Fruit fly (Drosophila melanogaster) whole organism, prepupa: ENCODE data around the gene Vha36-3.

Experiments used
- Blimp-1 ChIP-seq: fragments of 200-800 bp; sonication (Bioruptor generic); optimal IDR thresholded peaks from 3 replicates; lab custom pipeline; 2017; ENCODE audit warnings: missing biosample characterization, missing genetic modification characterization, mild to moderate bottlenecking, moderate library complexity, missing genetic modification reagents
- CG11902 ChIP-seq: fragments of 200-800 bp; sonication (Bioruptor generic); optimal IDR thresholded peaks from 3 replicates; lab custom pipeline; 2016; ENCODE audit warnings: missing biosample characterization, missing genetic modification characterization
- CG15336 ChIP-seq: fragments of 200-800 bp; sonication (Bioruptor generic); IDR thresholded peaks from 2 replicates; pipeline ENCODE4 v1.3.6; 2022; ENCODE audit warnings: missing biosample characterization, missing genetic modification characterization
- CG16779 ChIP-seq: fragments of 200-800 bp; sonication (Bioruptor generic); optimal IDR thresholded peaks from 3 replicates; lab custom pipeline; 2017; ENCODE audit warnings: missing biosample characterization, mild to moderate bottlenecking, missing genetic modification characterization
- CG3032 ChIP-seq: fragments of 200-800 bp; optimal IDR thresholded peaks from 2 replicates; lab custom pipeline; 2019; ENCODE audit warnings: missing biosample characterization, mild to moderate bottlenecking, missing genetic modification characterization, moderate library complexity
- CG31627 ChIP-seq: fragments of 200-800 bp; sonication (Bioruptor generic); optimal IDR thresholded peaks from 3 replicates; lab custom pipeline; 2016; ENCODE audit warnings: missing biosample characterization, missing genetic modification characterization
- CG32006 ChIP-seq: fragments of 200-800 bp; sonication (Bioruptor generic); optimal IDR thresholded peaks from 3 replicates; lab custom pipeline; 2017; ENCODE audit warnings: missing biosample characterization, mild to moderate bottlenecking, missing genetic modification characterization
- CG34406 ChIP-seq: fragments of 200-800 bp; sonication (Bioruptor generic); optimal IDR thresholded peaks from 3 replicates; lab custom pipeline; 2016; ENCODE audit warnings: missing biosample characterization, missing genetic modification characterization
- CG3919 ChIP-seq: fragments of 200-800 bp; sonication (Bioruptor generic); optimal IDR thresholded peaks from 3 replicates; lab custom pipeline; 2016; ENCODE audit warnings: missing biosample characterization, missing genetic modification characterization
- CG4318 ChIP-seq: fragments of 200-800 bp; sonication (Bioruptor generic); optimal IDR thresholded peaks from 3 replicates; lab custom pipeline; 2017; ENCODE audit warnings: missing biosample characterization, mild to moderate bottlenecking, missing genetic modification characterization
- CG6163 ChIP-seq: fragments of 200-800 bp; sonication (Bioruptor generic); IDR thresholded peaks from 3 replicates; pipeline ENCODE4 v1.3.6; 2022; ENCODE audit warnings: missing biosample characterization, missing genetic modification characterization
- CG6276 ChIP-seq: fragments of 200-800 bp; sonication (Bioruptor generic); optimal IDR thresholded peaks from 2 replicates; lab custom pipeline; 2017; ENCODE audit warnings: missing biosample characterization, mild to moderate bottlenecking, missing genetic modification characterization
- CG6792 ChIP-seq: fragments of 200-800 bp; sonication (Bioruptor generic); optimal IDR thresholded peaks from 3 replicates; lab custom pipeline; 2016; ENCODE audit warnings: missing biosample characterization, missing genetic modification characterization
- CG6808 ChIP-seq: fragments of 200-800 bp; sonication (Bioruptor generic); optimal IDR thresholded peaks from 3 replicates; lab custom pipeline; 2017; ENCODE audit warnings: missing biosample characterization, missing genetic modification characterization, mild to moderate bottlenecking, moderate library complexity, missing genetic modification reagents
- CG6854 ChIP-seq: fragments of 200-800 bp; sonication (Bioruptor generic); optimal IDR thresholded peaks from 2 replicates; lab custom pipeline; 2017; ENCODE audit warnings: missing biosample characterization, mild to moderate bottlenecking, missing genetic modification characterization
- CG7368 ChIP-seq: fragments of 200-800 bp; sonication (Bioruptor generic); optimal IDR thresholded peaks from 3 replicates; lab custom pipeline; 2016; ENCODE audit warnings: missing biosample characterization, missing genetic modification characterization
- CG8119 ChIP-seq: fragments of 200-800 bp; sonication (Bioruptor generic); IDR thresholded peaks from 3 replicates; pipeline ENCODE4 v1.3.6; 2022; ENCODE audit warnings: missing biosample characterization, missing genetic modification characterization
- CG9139 ChIP-seq: fragments of 200-800 bp; sonication (Bioruptor generic); optimal IDR thresholded peaks from 3 replicates; lab custom pipeline; 2017; ENCODE audit warnings: missing biosample characterization, mild to moderate bottlenecking, missing genetic modification characterization
- Eip75B ChIP-seq: fragments of 200-800 bp; sonication (Bioruptor generic); optimal IDR thresholded peaks from 3 replicates; lab custom pipeline; 2016; ENCODE audit warnings: missing biosample characterization, missing genetic modification characterization
- Eip78C ChIP-seq: fragments of 200-800 bp; sonication (Bioruptor generic); peaks from one replicate; lab custom pipeline; 2016; ENCODE audit warnings: missing biosample characterization, missing genetic modification characterization
- Eip93F ChIP-seq: fragments of 200-800 bp; sonication (Bioruptor generic); optimal IDR thresholded peaks from 2 replicates; lab custom pipeline; 2016; ENCODE audit warnings: missing biosample characterization, mild to moderate bottlenecking, missing genetic modification characterization
- Ets96B ChIP-seq: fragments of 200-800 bp; optimal IDR thresholded peaks from 2 replicates; lab custom pipeline; 2019; ENCODE audit warnings: missing biosample characterization, mild to moderate bottlenecking, missing genetic modification characterization, moderate library complexity
- Gug ChIP-seq: fragments of 200-800 bp; sonication (Bioruptor generic); IDR thresholded peaks from 2 replicates; pipeline ENCODE4 v1.3.6; 2022; ENCODE audit warnings: missing biosample characterization, missing genetic modification characterization
- Lpt ChIP-seq: fragments of 200-800 bp; sonication (Bioruptor generic); optimal IDR thresholded peaks from 3 replicates; lab custom pipeline; 2016; ENCODE audit warnings: missing biosample characterization, missing genetic modification characterization
- Met ChIP-seq: fragments of 200-800 bp; sonication (Bioruptor generic); optimal IDR thresholded peaks from 3 replicates; lab custom pipeline; 2016; ENCODE audit warnings: missing biosample characterization, missing genetic modification characterization
- OdsH ChIP-seq: fragments of 200-800 bp; sonication (Bioruptor generic); optimal IDR thresholded peaks from 3 replicates; lab custom pipeline; 2016; ENCODE audit warnings: missing biosample characterization, missing genetic modification characterization
- Smox ChIP-seq: fragments of 200-800 bp; sonication (Bioruptor generic); optimal IDR thresholded peaks from 3 replicates; lab custom pipeline; 2016; ENCODE audit warnings: missing biosample characterization, missing genetic modification characterization
- Sox102F ChIP-seq: fragments of 200-800 bp; sonication (Bioruptor generic); optimal IDR thresholded peaks from 2 replicates; lab custom pipeline; 2016; ENCODE audit warnings: missing biosample characterization, mild to moderate bottlenecking, missing genetic modification characterization
- Sox14 ChIP-seq: fragments of 200-800 bp; sonication (Bioruptor generic); optimal IDR thresholded peaks from 3 replicates; lab custom pipeline; 2016; ENCODE audit warnings: missing biosample characterization, missing genetic modification characterization
- dac ChIP-seq: fragments of 200-800 bp; sonication (Bioruptor generic); optimal IDR thresholded peaks from 2 replicates; lab custom pipeline; 2017; ENCODE audit warnings: missing biosample characterization, mild to moderate bottlenecking, missing genetic modification characterization
- dsx ChIP-seq: fragments of 200-800 bp; optimal IDR thresholded peaks from 3 replicates; lab custom pipeline; 2019; ENCODE audit warnings: missing biosample characterization, mild to moderate bottlenecking, missing genetic modification characterization, moderate library complexity; ENCODE audit not compliant: poor library complexity, severe bottlenecking
- esn ChIP-seq: fragments of 200-800 bp; sonication (Bioruptor generic); optimal IDR thresholded peaks from 2 replicates; lab custom pipeline; 2016; ENCODE audit warnings: missing biosample characterization, mild to moderate bottlenecking, missing genetic modification characterization, moderate library complexity
- fkh ChIP-seq: fragments of 200-800 bp; sonication (Bioruptor generic); optimal IDR thresholded peaks from 3 replicates; lab custom pipeline; 2017; ENCODE audit warnings: missing biosample characterization, mild to moderate bottlenecking, missing genetic modification characterization, moderate library complexity
- lz ChIP-seq: fragments of 200-800 bp; sonication (Bioruptor generic); optimal IDR thresholded peaks from 3 replicates; lab custom pipeline; 2016; ENCODE audit warnings: missing biosample characterization, missing genetic modification characterization
- net ChIP-seq: fragments of 200-800 bp; sonication (Bioruptor generic); optimal IDR thresholded peaks from 3 replicates; lab custom pipeline; 2016; ENCODE audit warnings: missing biosample characterization, missing genetic modification characterization
- pdm3 ChIP-seq: fragments of 200-800 bp; sonication (Bioruptor generic); optimal IDR thresholded peaks from 3 replicates; lab custom pipeline; 2016; ENCODE audit warnings: missing biosample characterization, missing genetic modification characterization
- salr ChIP-seq, 2 experiments: fragments of 200-800 bp; sonication (Bioruptor generic); optimal IDR thresholded peaks; 3 replicates each; lab custom pipeline; 2016 to 2018; ENCODE audit warnings: missing biosample characterization in 2 of 2, missing genetic modification characterization in 2 of 2, mild to moderate bottlenecking in 1 of 2
- spab ChIP-seq: fragments of 200-800 bp; sonication (Bioruptor generic); optimal IDR thresholded peaks from 2 replicates; lab custom pipeline; 2017; ENCODE audit warnings: missing biosample characterization, mild to moderate bottlenecking, missing genetic modification characterization, missing genetic modification reagents
- ss ChIP-seq, 2 experiments: fragments of 200-800 bp; sonication (Bioruptor generic); optimal IDR thresholded peaks; 2 replicates in 1 of 2; 3 replicates in 1 of 2; lab custom pipeline; 2017 to 2018; ENCODE audit warnings: mild to moderate bottlenecking in 2 of 2, missing biosample characterization in 2 of 2, missing genetic modification characterization in 2 of 2, moderate library complexity in 1 of 2
- svp ChIP-seq: fragments of 200-800 bp; sonication (Bioruptor generic); peaks from one replicate; lab custom pipeline; 2016; ENCODE audit warnings: missing biosample characterization, missing genetic modification characterization
- topi ChIP-seq: fragments of 200-800 bp; sonication (Bioruptor generic); optimal IDR thresholded peaks from 3 replicates; lab custom pipeline; 2016; ENCODE audit warnings: missing biosample characterization, missing genetic modification characterization
- vri ChIP-seq: fragments of 200-800 bp; sonication (Bioruptor generic); optimal IDR thresholded peaks from 3 replicates; lab custom pipeline; 2016; ENCODE audit warnings: missing biosample characterization, mild to moderate bottlenecking, missing genetic modification characterization

Gene Vha36-3

DNA sequence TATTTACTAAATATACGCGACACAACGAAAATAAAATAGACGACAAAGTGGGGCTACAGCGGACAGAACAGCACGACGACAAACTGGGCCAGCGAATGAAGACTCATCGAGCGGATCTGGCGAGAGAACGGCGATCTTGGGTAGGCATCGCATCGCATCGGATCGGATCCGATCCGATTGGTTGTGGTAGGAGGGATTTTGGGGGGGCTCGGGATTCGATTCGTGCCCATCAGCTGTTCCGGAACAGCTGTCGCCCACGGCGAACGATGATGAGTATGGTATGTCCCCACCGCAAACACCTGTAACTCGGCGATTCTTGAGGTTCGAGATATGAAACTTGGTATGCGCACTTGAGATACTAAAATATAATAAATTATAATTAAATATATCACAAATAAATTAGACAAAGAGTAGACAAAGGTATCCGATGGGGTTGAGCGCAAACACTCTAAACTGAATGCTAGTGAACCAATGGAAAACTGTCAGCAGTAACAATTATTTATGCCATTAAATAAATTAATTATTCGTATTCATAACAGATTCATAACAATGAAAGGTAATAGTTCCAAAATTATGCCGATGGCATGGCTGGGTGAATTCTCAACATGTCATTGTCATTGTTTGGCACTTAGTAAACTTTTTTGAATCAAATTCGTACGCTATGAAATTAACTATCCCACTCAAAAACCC, at the start of gene Vha36-3, which contains the start of gene AANATL7:
Gene Vha36-3, minus strand, starts transcription at position 242 of the 690 bp plus-strand sequence.
Gene AANATL7, plus strand, starts transcription at position 640 of the 690 bp plus-strand sequence.
- TF ChIP-seq CG15336, result no peak
- no peak for TF ChIP-seq svp (GFP tag; lab: Kevin White, UChicago)
- no peak for TF ChIP-seq CG6792 (GFP tag; lab: Kevin White, UChicago)
- TF ChIP-seq CG34406, result no peak
- TF ChIP-seq CG11902, result no peak
- no peak for TF ChIP-seq Sox14 (GFP tag; lab: Kevin White, UChicago)
- TF ChIP-seq CG32006 (GFP tag; lab: Kevin White, UChicago), result no peak

DNA sequence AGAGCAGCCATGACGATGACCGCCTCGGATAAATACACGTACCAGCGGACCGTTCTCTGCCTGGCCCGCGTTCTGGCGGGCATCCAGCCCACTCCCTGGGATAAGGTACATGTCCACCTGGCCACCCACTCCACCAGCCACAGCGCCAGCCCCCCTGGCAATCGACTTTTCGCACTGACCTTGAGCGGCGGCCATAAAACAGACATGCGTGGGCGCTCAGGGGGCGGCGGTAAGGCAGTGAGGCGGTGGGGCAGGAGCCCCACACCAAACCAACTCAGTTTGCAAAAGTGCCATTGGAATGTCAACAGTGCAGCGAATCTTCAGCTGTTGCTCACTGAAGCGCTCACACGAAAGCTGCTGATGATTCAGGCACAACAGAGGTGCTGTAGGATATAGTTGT, 44.6 kb upstream of the Vha36-3 start:
- TF ChIP-seq Gug (GFP tag; lab: Robert Waterston, UW) (no peak), OdsH (GFP tag; lab: Kevin White, UChicago) (no peak), CG9139 (GFP tag; lab: Kevin White, UChicago) (no peak), net (GFP tag; lab: Kevin White, UChicago) (no peak), Sox102F (GFP tag; lab: Kevin White, UChicago) (no peak), CG7368 (GFP tag; lab: Kevin White, UChicago) (no peak), CG34406 (no peak), CG6808 (GFP tag; lab: Kevin White, UChicago) (no peak), Ets96B (no peak), CG32006 (GFP tag; lab: Kevin White, UChicago) (no peak), Eip93F (GFP tag; lab: Kevin White, UChicago) (no peak), CG3032 (no peak), CG16779 (tag; lab: Kevin White, UChicago) (no peak), Eip75B (GFP tag; lab: Kevin White, UChicago) (no peak)

DNA sequence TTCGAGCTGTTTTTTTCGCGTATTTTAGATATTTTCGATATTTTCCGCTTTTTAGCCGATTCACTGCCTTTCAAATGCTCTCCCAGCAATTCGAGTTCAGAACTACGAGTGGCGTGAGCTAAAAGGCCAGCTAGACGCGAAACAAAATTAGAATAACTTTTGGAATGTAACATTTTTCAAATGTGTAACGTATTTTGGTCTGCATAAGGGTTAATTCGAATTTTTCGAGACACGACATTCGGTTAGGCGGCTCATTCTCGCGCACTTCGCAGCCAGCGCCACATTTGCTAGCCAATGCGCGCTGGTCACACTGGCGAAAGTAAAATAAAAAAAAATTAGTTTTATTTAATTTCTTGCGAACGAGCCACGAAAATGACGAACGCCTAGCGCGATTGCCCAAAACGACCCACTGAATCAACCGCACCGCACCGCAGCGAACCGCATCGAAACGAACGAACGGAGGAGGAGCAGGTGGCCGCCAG, 44.2 kb upstream of the Vha36-3 start, which contains the start of the genes brv3 and Pi4KIIIalpha:
Gene brv3, minus strand, starts transcription at position 51 of the 482 bp plus-strand sequence.
Gene Pi4KIIIalpha, plus strand, starts transcription at position 280 of the 482 bp plus-strand sequence.
- TF ChIP-seq Gug (GFP tag; lab: Robert Waterston, UW) (no peak), CG6163 (GFP tag; lab: Robert Waterston, UW) (0 out of 3 replicates have a peak, but pooled peaks have one; percentile 26)

DNA sequence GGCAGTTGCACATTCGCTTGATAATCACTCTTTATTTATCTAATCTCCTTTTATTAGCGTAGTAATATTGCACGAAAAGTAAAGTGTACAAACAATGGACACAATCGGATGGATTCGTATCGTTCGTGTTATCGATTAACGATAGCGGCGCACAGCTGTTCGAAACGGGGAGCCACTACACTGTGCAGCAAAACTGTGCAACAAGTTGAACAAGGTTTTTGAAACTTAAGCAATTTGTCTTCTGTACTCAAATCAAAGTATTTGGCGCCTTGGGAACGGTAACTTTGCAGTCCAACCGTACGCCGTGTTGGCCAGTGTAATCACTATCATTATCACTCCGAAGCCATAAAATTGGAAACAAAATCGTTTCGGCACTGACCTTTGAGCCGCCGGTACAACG, 39.3 kb upstream of the Vha36-3 start, which contains the start of the genes Tsp3A and Seipin:
Gene Tsp3A, minus strand, starts transcription at position 88 of the 400 bp plus-strand sequence.
Gene Seipin, plus strand, starts transcription at position 149 of the 400 bp plus-strand sequence.
- TF ChIP-seq dac (GFP tag; lab: Kevin White, UChicago) (peak; percentile 74), Blimp-1 (GFP tag; lab: Kevin White, UChicago) (no peak), CG3919 (GFP tag; lab: Kevin White, UChicago) (peak; percentile 87), CG34406 (peak; percentile 73), CG16779 (tag; lab: Kevin White, UChicago) (peak; percentile 87), Lpt (peak; percentile 74), Sox102F (GFP tag; lab: Kevin White, UChicago) (no peak), vri (GFP tag; lab: Kevin White, UChicago) (peak; percentile 93), net (GFP tag; lab: Kevin White, UChicago) (peak; percentile 88), CG11902 (no peak), CG6854 (GFP tag; lab: Kevin White, UChicago) (peak; percentile 85), dsx (GFP tag; lab: Kevin White, UChicago) (peak; percentile 72), CG4318 (no peak), lz (peak; percentile 84), CG8119 (GFP tag; lab: Robert Waterston, UW) (peak; percentile 75; the same call in 2 of the 3 replicates), fkh (no peak), pdm3 (GFP tag; lab: Kevin White, UChicago) (no peak), esn (GFP tag; lab: Kevin White, UChicago) (peak; percentile 85), svp (GFP tag; lab: Kevin White, UChicago) (peak; percentile 98), ss (GFP tag; optimal IDR thresholded peaks at IDR 0.05; lab: Kevin White, UChicago) (peak; percentile 85 to 88), Smox (GFP tag; lab: Kevin White, UChicago) (peak; percentile 82), CG9139 (GFP tag; lab: Kevin White, UChicago) (peak; percentile 86), topi (peak; percentile 88), CG7368 (GFP tag; lab: Kevin White, UChicago) (no peak), Eip78C (peak; percentile 94), Met (GFP tag; lab: Kevin White, UChicago) (no peak), spab (GFP tag; lab: Kevin White, UChicago) (peak; percentile 76), CG6276 (GFP tag; lab: Kevin White, UChicago) (peak; percentile 91), salr (GFP tag; optimal IDR thresholded peaks at IDR 0.05; lab: Kevin White, UChicago) (peak in 1 of 2 experiments; percentile 70), CG31627 (GFP tag; lab: Kevin White, UChicago) (peak; percentile 78), Sox14 (GFP tag; lab: Kevin White, UChicago) (peak; percentile 90)
